Worm (Caenorhabditis elegans) whole organism, L4/young adult: ENCODE data around the gene twk-4.

Experiments used
- W03F9.2 ChIP-seq: fragments of 150-350 bp; optimal IDR thresholded peaks from 2 replicates; lab custom pipeline; 2014; ENCODE audit warnings: missing biosample characterization, missing genetic modification characterization
- dao-5 ChIP-seq: sonication (generic microtip); optimal IDR thresholded peaks from 2 replicates; lab custom pipeline; 2016; ENCODE audit warnings: missing genotype, missing genetic modification characterization, moderate library complexity, missing compliant biosample characterization
- him-1 ChIP-seq: sonication (generic microtip); optimal IDR thresholded peaks from 2 replicates; lab custom pipeline; 2016; ENCODE audit warnings: missing genotype, missing genetic modification reagents, missing genetic modification characterization, missing compliant biosample characterization

twk-4 gene

DNA sequence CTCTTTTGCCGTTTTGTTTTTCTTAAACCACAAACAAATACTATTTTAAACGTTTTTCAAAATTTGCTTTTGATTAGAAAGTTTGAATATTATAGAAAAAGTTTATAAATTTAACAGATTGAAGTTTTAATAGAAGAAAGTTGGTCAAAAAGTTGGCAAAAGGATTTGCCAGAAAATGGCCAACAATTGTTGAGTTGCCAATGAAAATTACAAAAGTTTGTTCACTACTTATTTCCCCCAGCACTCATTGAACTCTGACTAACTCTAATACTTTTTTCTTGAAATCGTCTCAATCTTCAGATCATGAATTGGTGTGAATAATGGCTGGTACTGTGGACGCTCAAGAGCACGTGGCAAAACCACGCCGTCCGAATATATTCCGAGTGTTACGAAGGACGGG is 16.0 kb upstream of the twk-4 start, which contains the start of gene ZK1067.4:
Gene ZK1067.4 (plus strand): TSS at position 301 of the 400 bp plus-strand sequence.
- TF ChIP-seq W03F9.2 (tag; lab: Kevin White, UChicago) = no peak
- TF ChIP-seq dao-5 (tag; lab: Kevin White, UChicago) = no peak
- TF ChIP-seq him-1 = no peak

DNA sequence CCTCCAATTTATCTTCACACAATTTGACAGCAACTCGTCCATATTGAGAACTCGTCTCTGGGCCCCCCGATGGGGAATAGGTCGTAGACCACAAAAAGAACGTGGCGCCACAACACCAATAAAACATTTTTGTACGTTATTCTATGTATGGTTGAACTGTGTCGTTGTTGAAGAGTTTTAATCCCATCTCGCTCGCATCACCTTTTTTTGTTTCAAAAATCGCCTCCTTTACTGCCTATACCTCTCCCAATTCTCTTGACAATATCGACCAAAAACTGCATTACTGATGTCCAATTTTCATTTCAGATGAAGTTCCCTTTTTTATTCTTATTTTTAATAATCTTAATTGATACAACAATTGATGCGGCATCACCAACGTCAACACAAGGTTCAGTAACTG is 3.1 kb upstream of the twk-4 start, which contains the start of gene let-23:
Gene let-23 (plus strand): TSS at position 301 of the 400 bp plus-strand sequence.
- no peak for TF ChIP-seq him-1

ce11 chrII:9196325-9196724 is 2.2 kb upstream of the twk-4 start:
- TF ChIP-seq dao-5 (tag; lab: Kevin White, UChicago) (no peak), him-1 (no peak), W03F9.2 (tag; lab: Kevin White, UChicago) (peak; percentile 44)

ce11 chrII:9190513-9191099 is 3.5 kb downstream of the twk-4 start:
- TF ChIP-seq W03F9.2 (tag; lab: Kevin White, UChicago) (no peak), dao-5 (tag; lab: Kevin White, UChicago) (no peak), him-1 (no peak)

ce11 chrII:9189648-9190047 is 4.4 kb downstream of the twk-4 start:
- TF ChIP-seq W03F9.2 (tag; lab: Kevin White, UChicago) = no peak

- TF ChIP-seq him-1 (no peak), dao-5 (tag; lab: Kevin White, UChicago) (no peak), W03F9.2 (tag; lab: Kevin White, UChicago) (no peak)
Measured at ce11 chrII:9188380-9188779, 5.7 kb downstream of the twk-4 start, which contains the start of gene sym-2. sym-2 (minus strand) TSS chrII:9188480.

DNA sequence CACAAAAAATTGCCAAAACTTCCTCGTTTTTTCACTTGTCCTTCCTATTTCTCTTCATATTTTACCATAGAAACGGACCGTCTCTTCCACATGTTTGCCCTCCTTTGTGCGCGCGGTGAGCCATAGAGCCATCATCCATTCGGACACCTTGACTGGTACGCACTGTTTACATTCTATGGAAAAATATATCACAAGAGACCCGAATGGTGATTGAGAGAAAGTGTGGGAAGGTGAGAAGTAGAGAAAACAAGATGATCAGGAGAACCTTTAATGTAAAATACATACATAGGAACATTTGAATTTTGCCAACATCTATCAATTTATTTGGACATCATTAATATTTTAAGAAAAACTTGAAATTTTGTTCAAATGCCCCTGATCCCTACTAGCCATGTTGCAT is 8.2 kb downstream of the twk-4 start:
- no peak for TF ChIP-seq him-1
- TF ChIP-seq dao-5 (tag; lab: Kevin White, UChicago) = no peak
- no peak for TF ChIP-seq W03F9.2 (tag; lab: Kevin White, UChicago)

DNA sequence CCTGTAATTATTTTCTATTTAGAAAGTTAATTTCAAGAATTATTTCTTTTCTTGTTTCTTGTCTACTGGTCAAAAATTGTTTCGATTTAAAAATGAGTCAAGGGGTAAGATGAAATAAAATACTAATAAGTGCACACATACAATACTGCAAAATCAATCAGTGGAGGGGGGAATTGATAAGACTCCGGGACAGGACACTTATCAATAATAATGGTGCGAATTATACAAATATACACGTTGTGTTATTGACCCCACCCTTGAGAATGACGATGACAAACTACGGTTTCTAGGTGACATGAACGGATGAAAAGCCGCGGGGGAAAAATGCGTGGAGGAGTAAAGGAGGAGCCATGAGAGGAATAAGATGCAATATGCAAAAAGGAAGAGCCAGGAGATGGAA is 12.9 kb downstream of the twk-4 start:
- TF ChIP-seq him-1 (no peak), dao-5 (tag; lab: Kevin White, UChicago) (no peak), W03F9.2 (tag; lab: Kevin White, UChicago) (no peak)

DNA sequence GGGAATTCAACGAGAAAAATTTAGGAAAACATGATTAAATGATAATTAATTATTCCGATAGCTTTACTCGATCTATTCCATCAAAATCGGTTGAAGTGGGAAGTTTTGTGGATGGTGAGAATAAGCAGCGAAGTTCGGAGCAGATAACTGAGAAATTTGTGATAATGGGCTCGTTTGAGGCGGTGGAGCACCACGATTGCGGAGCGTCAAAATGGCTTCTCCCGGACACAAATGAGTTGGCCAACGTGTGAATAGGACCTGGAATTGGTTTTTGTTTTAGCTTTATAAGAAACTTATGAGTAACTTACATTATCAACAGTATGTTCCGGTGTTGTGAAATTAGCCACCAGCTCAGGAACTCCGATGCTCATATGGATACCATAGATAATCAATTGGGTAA is 15.3 kb downstream of the twk-4 start:
- TF ChIP-seq dao-5 (tag; lab: Kevin White, UChicago) (no peak), him-1 (no peak), W03F9.2 (tag; lab: Kevin White, UChicago) (no peak)

- TF ChIP-seq W03F9.2 (tag; lab: Kevin White, UChicago) = peak; percentile 11
- no peak for TF ChIP-seq dao-5 (tag; lab: Kevin White, UChicago)
- no peak for TF ChIP-seq him-1
Measured at ce11 chrII:9177080-9177479, 17.0 kb downstream of the twk-4 start, which contains the start of the genes sec-5 and pir-1. sec-5 (minus strand) TSS chrII:9177152. pir-1 (plus strand) TSS chrII:9177300.

DNA sequence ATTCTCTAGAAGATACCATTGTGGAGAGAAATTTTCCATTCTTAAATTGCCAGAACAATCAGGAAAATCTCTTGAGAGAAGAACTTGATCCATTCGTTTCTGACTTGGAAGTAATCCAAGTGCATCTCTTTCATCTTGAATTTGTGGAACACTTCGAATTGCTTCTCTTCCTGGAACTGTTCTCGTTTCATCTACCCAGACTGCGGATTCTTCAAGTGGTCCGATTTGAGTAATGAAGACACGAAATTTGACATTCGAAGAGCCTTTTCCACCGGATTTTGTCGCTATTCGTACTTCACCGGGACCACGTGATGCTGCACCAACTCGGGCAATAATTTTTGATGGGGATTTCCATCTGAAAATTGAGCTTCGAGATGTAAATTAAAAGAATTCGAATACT is 17.6 kb downstream of the twk-4 start:
- TF ChIP-seq him-1 (no peak), dao-5 (tag; lab: Kevin White, UChicago) (no peak), W03F9.2 (tag; lab: Kevin White, UChicago) (no peak)

ce11 chrII:9173471-9173870 is 20.6 kb downstream of the twk-4 start:
- TF ChIP-seq W03F9.2 (tag; lab: Kevin White, UChicago) (no peak), him-1 (no peak), dao-5 (tag; lab: Kevin White, UChicago) (no peak)

DNA sequence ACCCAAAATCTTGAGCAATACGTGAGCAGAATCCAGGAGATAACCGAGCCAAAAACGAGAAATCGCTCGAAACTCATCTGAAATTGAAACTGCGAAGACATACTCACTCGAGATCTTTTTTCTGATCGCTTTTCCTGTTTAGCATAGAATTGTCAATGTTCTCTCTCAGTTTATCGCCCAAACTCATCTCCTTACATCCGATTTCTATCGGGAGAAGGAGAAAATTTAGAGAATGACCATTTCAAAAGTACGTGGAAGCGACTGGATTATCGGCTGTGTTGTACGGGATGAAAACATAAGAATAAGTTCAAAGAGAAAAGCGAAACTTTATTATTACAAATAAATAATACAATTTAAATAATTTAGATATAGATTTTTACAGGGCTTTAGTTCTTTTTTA is 21.2 kb downstream of the twk-4 start, which contains the start of gene T23G7.2:
Gene T23G7.2 (minus strand): TSS at position 101 of the 400 bp plus-strand sequence.
- no peak for TF ChIP-seq W03F9.2 (tag; lab: Kevin White, UChicago)

DNA sequence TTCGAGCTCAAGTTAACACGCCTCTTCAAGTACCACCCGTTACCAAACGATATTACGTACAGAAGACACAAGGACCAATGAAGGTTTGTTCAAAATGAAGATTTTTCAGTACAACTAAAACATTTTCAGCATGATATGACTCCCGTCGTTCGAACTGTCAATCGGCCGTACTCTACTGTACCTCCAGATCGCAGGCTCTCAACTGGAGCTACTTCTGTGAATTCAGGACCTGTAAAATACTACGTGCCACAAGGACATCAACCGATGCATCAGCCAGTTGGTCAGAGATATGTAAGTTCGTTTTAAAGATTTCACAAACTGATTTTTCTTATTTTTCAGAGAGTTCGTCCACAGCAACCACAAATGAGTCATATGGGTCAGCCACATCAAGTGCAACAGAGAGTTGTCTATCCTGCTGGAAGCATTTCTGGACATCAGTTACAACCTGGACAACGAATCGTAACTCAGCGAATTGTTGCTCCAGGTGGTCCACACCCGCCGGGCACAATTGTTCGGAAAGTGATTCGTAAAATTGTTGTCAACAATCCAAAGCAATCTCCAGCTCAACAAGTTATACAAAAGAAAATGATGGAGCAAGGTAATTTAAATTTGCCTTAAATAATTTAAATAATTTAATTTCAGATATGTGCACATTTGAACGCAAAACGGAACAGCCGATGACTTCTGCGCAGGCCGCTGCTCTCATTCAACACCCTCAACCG is 22.5 kb downstream of the twk-4 start:
- no peak for TF ChIP-seq him-1
- no peak for TF ChIP-seq W03F9.2 (tag; lab: Kevin White, UChicago)
- TF ChIP-seq dao-5 (tag; lab: Kevin White, UChicago) = no peak

ce11 chrII:9170851-9171250 is 23.2 kb downstream of the twk-4 start:
- TF ChIP-seq him-1 (no peak), W03F9.2 (tag; lab: Kevin White, UChicago) (no peak), dao-5 (tag; lab: Kevin White, UChicago) (no peak)
